Fruit fly (Drosophila melanogaster) whole organism, embryonic: ENCODE data around the gene Ipo9.

Experiments used
- ATbp ChIP-seq: fragments of 200-800 bp; sonication (Bioruptor generic); optimal IDR thresholded peaks from 2 replicates; lab custom pipeline; 2017; ENCODE audit warnings: missing biosample characterization, mild to moderate bottlenecking, missing genetic modification characterization, missing genetic modification reagents
- Adf1 ChIP-seq: fragments of 200-800 bp; sonication (Bioruptor generic); IDR thresholded peaks from 2 replicates; pipeline ENCODE4 v1.3.6; 2022; ENCODE audit warnings: missing biosample characterization, missing genetic modification characterization
- B-H1 ChIP-seq: fragments of 200-800 bp; sonication (Bioruptor generic); IDR thresholded peaks from 3 replicates; pipeline ENCODE4 v1.3.6; 2022; ENCODE audit warnings: missing biosample characterization, missing genetic modification characterization
- CG10366 ChIP-seq: fragments of 200-800 bp; sonication (Bioruptor generic); IDR thresholded peaks from 2 replicates; pipeline ENCODE4 v1.3.6; 2022; ENCODE audit warnings: missing biosample characterization, missing genetic modification characterization
- CG10543 ChIP-seq: fragments of 200-800 bp; sonication (Bioruptor generic); optimal IDR thresholded peaks from 3 replicates; lab custom pipeline; 2017; ENCODE audit warnings: missing biosample characterization, mild to moderate bottlenecking, missing genetic modification characterization, moderate library complexity
- CG10654 ChIP-seq: fragments of 200-800 bp; sonication (Bioruptor generic); optimal IDR thresholded peaks from 2 replicates; lab custom pipeline; 2016; ENCODE audit warnings: missing biosample characterization, missing genetic modification characterization
- CG11696 ChIP-seq: fragments of 200-800 bp; sonication (Bioruptor generic); IDR thresholded peaks from 2 replicates; pipeline ENCODE4 v1.3.6; 2022; ENCODE audit warnings: missing biosample characterization, missing genetic modification characterization
- CG12219 ChIP-seq: fragments of 200-800 bp; sonication (Bioruptor generic); optimal IDR thresholded peaks from 3 replicates; lab custom pipeline; 2018; ENCODE audit warnings: missing biosample characterization, mild to moderate bottlenecking, missing genetic modification characterization
- CG13123 ChIP-seq: fragments of 200-800 bp; sonication (Bioruptor generic); optimal IDR thresholded peaks from 2 replicates; lab custom pipeline; 2016; ENCODE audit warnings: missing biosample characterization, missing genetic modification characterization
- CG14441 ChIP-seq: fragments of 200-800 bp; sonication (Bioruptor generic); IDR thresholded peaks from 2 replicates; pipeline ENCODE4 v1.3.6; 2022; ENCODE audit warnings: missing biosample characterization, missing genetic modification characterization
- CG15269 ChIP-seq: fragments of 200-800 bp; sonication (Bioruptor generic); optimal IDR thresholded peaks from 2 replicates; lab custom pipeline; 2018; ENCODE audit warnings: missing biosample characterization, mild to moderate bottlenecking, missing genetic modification characterization, moderate library complexity
- CG16779 ChIP-seq: fragments of 200-800 bp; sonication (Bioruptor generic); IDR thresholded peaks from 2 replicates; pipeline ENCODE4 v1.3.6; 2022; ENCODE audit warnings: missing biosample characterization, missing genetic modification characterization
- CG2120 ChIP-seq: fragments of 200-800 bp; sonication (Bioruptor generic); optimal IDR thresholded peaks from 3 replicates; lab custom pipeline; 2016; ENCODE audit warnings: missing biosample characterization, missing genetic modification characterization
- CG6813 ChIP-seq: fragments of 200-800 bp; sonication (Bioruptor generic); optimal IDR thresholded peaks from 2 replicates; lab custom pipeline; 2017; ENCODE audit warnings: missing biosample characterization, missing genetic modification characterization, mild to moderate bottlenecking, moderate library complexity, missing genetic modification reagents
- CG7839 ChIP-seq: fragments of 200-800 bp; sonication (Bioruptor generic); optimal IDR thresholded peaks from 3 replicates; lab custom pipeline; 2018; ENCODE audit warnings: missing biosample characterization, mild to moderate bottlenecking, missing genetic modification characterization, moderate library complexity
- CG9437 ChIP-seq: fragments of 200-800 bp; sonication (Bioruptor generic); optimal IDR thresholded peaks from 2 replicates; lab custom pipeline; 2018; ENCODE audit warnings: missing biosample characterization, mild to moderate bottlenecking, missing genetic modification characterization
- Dbx ChIP-seq: fragments of 200-800 bp; sonication (Bioruptor generic); IDR thresholded peaks from 3 replicates; pipeline ENCODE4 v1.3.6; 2022; ENCODE audit warnings: missing biosample characterization, missing genetic modification characterization
- Deaf1 ChIP-seq: fragments of 200-800 bp; optimal IDR thresholded peaks from 3 replicates; lab custom pipeline; 2019; ENCODE audit warnings: missing biosample characterization, mild to moderate bottlenecking, missing genetic modification characterization, moderate library complexity
- Dip2 ChIP-seq: fragments of 200-800 bp; sonication (Bioruptor generic); IDR thresholded peaks from 2 replicates; pipeline ENCODE4 v1.3.6; 2022; ENCODE audit warnings: missing biosample characterization, missing genetic modification characterization
- Fer1 ChIP-seq: fragments of 200-800 bp; sonication (Bioruptor generic); optimal IDR thresholded peaks from 2 replicates; lab custom pipeline; 2017; ENCODE audit warnings: missing biosample characterization, mild to moderate bottlenecking, missing genetic modification characterization
- Hr3 ChIP-seq: fragments of 200-800 bp; sonication (Bioruptor generic); optimal IDR thresholded peaks from 3 replicates; lab custom pipeline; 2016; ENCODE audit warnings: missing biosample characterization, missing genetic modification characterization
- Kr ChIP-seq: fragments of 200-800 bp; sonication (Bioruptor generic); optimal IDR thresholded peaks from 2 replicates; lab custom pipeline; 2017; ENCODE audit warnings: missing biosample characterization, mild to moderate bottlenecking, missing genetic modification characterization
- NFAT ChIP-seq: fragments of 200-800 bp; sonication (Bioruptor generic); IDR thresholded peaks from 2 replicates; pipeline ENCODE4 v1.3.6; 2022; ENCODE audit warnings: missing biosample characterization, missing genetic modification characterization
- Nf-YB ChIP-seq: fragments of 200-800 bp; sonication (Bioruptor generic); optimal IDR thresholded peaks from 3 replicates; lab custom pipeline; 2019; ENCODE audit warnings: missing biosample characterization, mild to moderate bottlenecking, missing genetic modification characterization, moderate library complexity
- Nf-YC ChIP-seq: fragments of 200-800 bp; optimal IDR thresholded peaks from 3 replicates; lab custom pipeline; 2019; ENCODE audit warnings: missing biosample characterization, mild to moderate bottlenecking, missing genetic modification characterization, moderate library complexity
- Oaz ChIP-seq: fragments of 200-800 bp; sonication (Bioruptor generic); IDR thresholded peaks from 2 replicates; pipeline ENCODE4 v1.3.6; 2022; ENCODE audit warnings: missing biosample characterization, missing genetic modification characterization
- Oli ChIP-seq: fragments of 200-800 bp; sonication (Bioruptor generic); optimal IDR thresholded peaks from 2 replicates; lab custom pipeline; 2018; ENCODE audit warnings: missing biosample characterization, mild to moderate bottlenecking, missing genetic modification characterization, moderate library complexity
- Opbp ChIP-seq: fragments of 200-800 bp; sonication (Bioruptor generic); IDR thresholded peaks from 3 replicates; pipeline ENCODE4 v1.3.6; 2022; ENCODE audit warnings: missing biosample characterization, missing genetic modification characterization; ENCODE audit not compliant: partially characterized antibody
- Optix ChIP-seq: fragments of 200-800 bp; sonication (Bioruptor generic); IDR thresholded peaks from 3 replicates; pipeline ENCODE4 v1.3.6; 2022; ENCODE audit warnings: missing biosample characterization, missing genetic modification characterization
- Sin3A ChIP-seq: fragments of >200 bp; optimal IDR thresholded peaks from 2 replicates; lab custom pipeline; 2018
- Sry-β ChIP-seq: fragments of 200-800 bp; sonication (Bioruptor generic); optimal IDR thresholded peaks from 2 replicates; lab custom pipeline; 2018; ENCODE audit warnings: missing biosample characterization, mild to moderate bottlenecking, missing genetic modification characterization, moderate library complexity
- TFAM ChIP-seq: fragments of 200-800 bp; sonication (Bioruptor generic); optimal IDR thresholded peaks from 2 replicates; lab custom pipeline; 2017; ENCODE audit warnings: missing biosample characterization, missing genetic modification characterization, inconsistent platforms
- YL-1 ChIP-seq: fragments of 200-800 bp; sonication (Bioruptor generic); optimal IDR thresholded peaks from 3 replicates; lab custom pipeline; 2017; ENCODE audit warnings: missing biosample characterization, mild to moderate bottlenecking, missing genetic modification characterization
- ab ChIP-seq: fragments of 200-800 bp; sonication (Bioruptor generic); optimal IDR thresholded peaks from 2 replicates; lab custom pipeline; 2016; ENCODE audit warnings: missing biosample characterization, missing genetic modification characterization
- cg ChIP-seq: fragments of 200-800 bp; sonication (Bioruptor generic); optimal IDR thresholded peaks from 3 replicates; lab custom pipeline; 2019; ENCODE audit warnings: missing biosample characterization, mild to moderate bottlenecking, missing genetic modification characterization, moderate library complexity
- da ChIP-seq: fragments of 200-800 bp; sonication (Bioruptor generic); optimal IDR thresholded peaks from 2 replicates; lab custom pipeline; 2016; ENCODE audit warnings: missing biosample characterization, missing genetic modification characterization
- dati ChIP-seq: fragments of 200-800 bp; sonication (Bioruptor generic); IDR thresholded peaks from 2 replicates; pipeline ENCODE4 v1.3.6; 2022; ENCODE audit warnings: missing biosample characterization, missing genetic modification characterization
- dm ChIP-seq: fragments of 200-800 bp; sonication (Bioruptor generic); optimal IDR thresholded peaks from 3 replicates; lab custom pipeline; 2016; ENCODE audit warnings: missing biosample characterization, missing genetic modification characterization
- fd102C ChIP-seq: fragments of 200-800 bp; sonication (Bioruptor generic); optimal IDR thresholded peaks from 2 replicates; lab custom pipeline; 2018; ENCODE audit warnings: missing biosample characterization, mild to moderate bottlenecking, missing genetic modification characterization, moderate library complexity
- jigr1 ChIP-seq: fragments of 200-800 bp; sonication (Bioruptor generic); IDR thresholded peaks from 3 replicates; pipeline ENCODE4 v1.3.6; 2022; ENCODE audit warnings: missing biosample characterization, missing genetic modification characterization
- kah ChIP-seq: fragments of 200-800 bp; sonication (Bioruptor generic); optimal IDR thresholded peaks from 2 replicates; lab custom pipeline; 2018; ENCODE audit warnings: missing biosample characterization, mild to moderate bottlenecking, missing genetic modification characterization
- kni ChIP-seq: fragments of 200-800 bp; sonication (Bioruptor generic); optimal IDR thresholded peaks from 3 replicates; lab custom pipeline; 2017; ENCODE audit warnings: mild to moderate bottlenecking, missing biosample characterization, missing genetic modification reagents, missing genetic modification characterization
- lilli ChIP-seq: fragments of 200-800 bp; sonication (Bioruptor generic); optimal IDR thresholded peaks from 3 replicates; lab custom pipeline; 2016; ENCODE audit warnings: missing biosample characterization, missing genetic modification characterization
- pan ChIP-seq, 4 experiments: fragments of >200 bp in 3 of 4; fragments of 200-800 bp in 1 of 4; sonication (Bioruptor generic) in 1 of 4; optimal IDR thresholded peaks in 3 of 4; IDR thresholded peaks in 1 of 4; 2 replicates each; pipeline versions ENCODE4 v1.3.6 to Lab custom; 2017 to 2022; ENCODE audit warnings: missing biosample characterization in 2 of 4, missing genetic modification characterization in 2 of 4, mixed read lengths in 1 of 4
- pum ChIP-seq: fragments of 200-800 bp; sonication (Bioruptor generic); optimal IDR thresholded peaks from 2 replicates; lab custom pipeline; 2016; ENCODE audit warnings: missing biosample characterization, missing genetic modification characterization
- seq ChIP-seq: fragments of 200-800 bp; sonication (Bioruptor generic); IDR thresholded peaks from 2 replicates; pipeline ENCODE4 v1.3.6; 2022; ENCODE audit warnings: missing biosample characterization, missing genetic modification characterization
- sisA ChIP-seq: fragments of 200-800 bp; sonication (Bioruptor generic); IDR thresholded peaks from 2 replicates; pipeline ENCODE4 v1.3.6; 2022; ENCODE audit warnings: missing biosample characterization, missing genetic modification characterization
- trh ChIP-seq: fragments of 200-800 bp; sonication (Bioruptor generic); optimal IDR thresholded peaks from 2 replicates; lab custom pipeline; 2016; ENCODE audit warnings: missing biosample characterization, missing genetic modification characterization
- z ChIP-seq: fragments of 200-800 bp; sonication (Bioruptor generic); IDR thresholded peaks from 3 replicates; pipeline ENCODE4 v1.3.6; 2022; ENCODE audit warnings: missing biosample characterization, missing genetic modification characterization

The Ipo9 gene

dm6 chr3R:11370805-11371204 lies 41.5 kb upstream of the Ipo9 start:
- TF ChIP-seq CG9437 (GFP tag; lab: Kevin White, UChicago) = no peak
- no peak for TF ChIP-seq dati (GFP tag; lab: Robert Waterston, UW)
- peak; percentile 85 for TF ChIP-seq Nf-YB
- TF ChIP-seq z (GFP tag; lab: Robert Waterston, UW) = peak; percentile 70
- peak; percentile 70 for TF ChIP-seq Deaf1
- peak; percentile 34; the same call in 1 of the 2 replicates for TF ChIP-seq seq (GFP tag; lab: Robert Waterston, UW)
- TF ChIP-seq Oaz (GFP tag; lab: Robert Waterston, UW) = no peak
- no peak for TF ChIP-seq TFAM (GFP tag; lab: Kevin White, UChicago)
- TF ChIP-seq kah = no peak
- no peak for TF ChIP-seq pan (optimal IDR thresholded peaks at IDR 0.05; lab: Kevin White, UChicago)
- no peak for TF ChIP-seq pan (GFP tag; optimal IDR thresholded peaks at IDR 0.05 in 1 of 2, IDR thresholded peaks at IDR 0.05 in 1 of 2)
- no peak for TF ChIP-seq CG10543 (GFP tag; lab: Kevin White, UChicago)
- no peak for TF ChIP-seq Dip2 (GFP tag; lab: Robert Waterston, UW)
- no peak for TF ChIP-seq ab (GFP tag; lab: Kevin White, UChicago)
- TF ChIP-seq cg (GFP tag; lab: Kevin White, UChicago) = peak; percentile 54
- TF ChIP-seq Adf1 (GFP tag; lab: Robert Waterston, UW) = peak; percentile 31; the same call in 1 of the 2 replicates
- TF ChIP-seq CG13123 (GFP tag; lab: Kevin White, UChicago) = no peak
- TF ChIP-seq Nf-YC (tag; lab: Kevin White, UChicago) = peak; percentile 91
- TF ChIP-seq CG7839 (tag; lab: Kevin White, UChicago) = no peak
- no peak for TF ChIP-seq fd102C (GFP tag; lab: Kevin White, UChicago)
- TF ChIP-seq Kr = no peak

DNA sequence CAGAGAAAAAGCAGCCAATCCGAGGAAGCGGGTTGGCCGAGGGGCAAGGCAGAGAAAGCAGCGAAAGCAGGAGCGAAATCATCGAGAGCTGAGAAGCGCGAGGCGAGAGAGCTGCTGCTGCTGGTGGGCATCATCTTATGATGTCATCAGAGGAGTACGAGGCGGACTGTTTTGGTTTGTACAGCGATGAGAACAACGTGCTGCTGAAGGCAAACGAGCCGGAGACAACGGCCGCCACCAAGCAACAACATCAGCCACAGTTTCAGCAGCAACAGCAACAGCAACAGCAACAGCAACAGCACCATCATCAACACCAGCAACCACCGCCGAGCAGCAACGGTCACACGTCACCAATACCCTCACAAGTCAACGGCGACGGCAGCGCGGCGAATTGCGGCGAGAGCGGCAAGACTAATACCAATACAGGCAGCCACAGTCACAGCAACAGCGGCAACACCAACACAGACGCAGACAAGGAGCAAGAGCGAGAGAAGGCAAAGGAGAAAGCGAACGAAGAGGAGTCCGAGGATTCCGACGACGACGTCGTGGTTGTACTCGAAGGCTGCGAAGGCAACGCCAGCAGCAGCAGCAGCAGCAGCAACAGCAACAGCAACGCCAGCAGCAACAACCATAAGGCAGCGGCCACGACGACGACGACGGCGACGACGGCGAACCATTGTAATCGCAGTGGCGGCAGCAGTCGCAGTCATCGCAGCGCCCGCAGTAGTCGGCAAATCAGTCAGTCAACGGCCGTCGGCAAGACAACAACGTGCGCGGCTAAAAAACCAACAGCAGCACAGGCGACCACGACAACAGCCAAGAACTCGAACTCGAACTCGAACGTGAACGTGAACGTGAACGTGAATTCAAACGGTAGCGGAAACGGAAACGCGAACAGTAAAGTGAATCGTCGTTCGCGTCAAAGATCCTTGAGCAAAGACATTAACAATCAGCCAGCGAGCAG lies 40.0 kb upstream of the Ipo9 start:
- TF ChIP-seq sisA (GFP tag; lab: Robert Waterston, UW) (no peak), Sin3A (lab: Kevin White, UChicago) (no peak), Fer1 (GFP tag; lab: Kevin White, UChicago) (no peak), Hr3 (GFP tag; lab: Kevin White, UChicago) (no peak), kni (GFP tag; lab: Kevin White, UChicago) (no peak), CG10366 (GFP tag; lab: Robert Waterston, UW) (no peak), CG16779 (GFP tag; lab: Robert Waterston, UW) (no peak), Dbx (GFP tag; lab: Robert Waterston, UW) (no peak), trh (GFP tag; lab: Kevin White, UChicago) (no peak), CG15269 (tag; lab: Kevin White, UChicago) (no peak), CG6813 (GFP tag; lab: Kevin White, UChicago) (no peak), B-H1 (GFP tag; lab: Robert Waterston, UW) (no peak), Opbp (GFP tag; lab: Robert Waterston, UW) (peak; percentile 63; the same call in 2 of the 3 replicates), CG12219 (GFP tag; lab: Kevin White, UChicago) (no peak), Oli (tag; lab: Kevin White, UChicago) (no peak), CG11696 (GFP tag; lab: Robert Waterston, UW) (no peak), NFAT (GFP tag; lab: Robert Waterston, UW) (no peak), dm (GFP tag; lab: Kevin White, UChicago) (peak; percentile 35), ATbp (GFP tag; lab: Kevin White, UChicago) (no peak), jigr1 (GFP tag; lab: Robert Waterston, UW) (no peak), Sry-β (GFP tag; lab: Kevin White, UChicago) (no peak), CG14441 (0 out of 2 replicates have a peak, but pooled peaks have one; percentile 22), CG2120 (no peak), pum (GFP tag; lab: Kevin White, UChicago) (no peak), da (GFP tag; lab: Kevin White, UChicago) (no peak), lilli (no peak), Optix (no peak), CG10654 (GFP tag; lab: Kevin White, UChicago) (no peak), YL-1 (no peak)
